Fruit fly (Drosophila melanogaster) whole organism, embryonic: ENCODE results near the gene hyd.

Source experiments
- Antp ChIP-seq: fragments of 200-800 bp; sonication (Bioruptor generic); optimal IDR thresholded peaks from 3 replicates; lab custom pipeline; 2016; ENCODE audit warnings: missing biosample characterization, missing genetic modification characterization
- CG10431 ChIP-seq: fragments of 200-800 bp; sonication (Bioruptor generic); optimal IDR thresholded peaks from 3 replicates; lab custom pipeline; 2018; ENCODE audit warnings: missing biosample characterization, mild to moderate bottlenecking, missing genetic modification characterization
- CG11085 ChIP-seq: fragments of 200-800 bp; sonication (Bioruptor generic); IDR thresholded peaks from 2 replicates; pipeline ENCODE4 v1.3.6; 2022; ENCODE audit warnings: missing biosample characterization, missing genetic modification characterization
- CG1233 ChIP-seq: fragments of 200-800 bp; sonication (Bioruptor generic); optimal IDR thresholded peaks from 4 replicates; lab custom pipeline; 2018; ENCODE audit warnings: missing biosample characterization, mild to moderate bottlenecking, missing genetic modification characterization
- CG13287 ChIP-seq: fragments of 200-800 bp; sonication (Bioruptor generic); IDR thresholded peaks from 2 replicates; pipeline ENCODE4 v1.3.6; 2022; ENCODE audit warnings: missing biosample characterization, missing genetic modification characterization; ENCODE audit not compliant: partially characterized antibody
- CG13775 ChIP-seq: fragments of 200-800 bp; sonication (Bioruptor generic); optimal IDR thresholded peaks from 3 replicates; lab custom pipeline; 2017; ENCODE audit warnings: missing biosample characterization, mild to moderate bottlenecking, missing genetic modification characterization
- CG15011 ChIP-seq: fragments of 200-800 bp; sonication (Bioruptor generic); optimal IDR thresholded peaks from 3 replicates; lab custom pipeline; 2018; ENCODE audit warnings: missing biosample characterization, mild to moderate bottlenecking, missing genetic modification characterization
- CG16779 ChIP-seq: fragments of 200-800 bp; sonication (Bioruptor generic); IDR thresholded peaks from 2 replicates; pipeline ENCODE4 v1.3.6; 2022; ENCODE audit warnings: missing biosample characterization, missing genetic modification characterization
- CG16863 ChIP-seq: fragments of 200-800 bp; sonication (Bioruptor generic); optimal IDR thresholded peaks from 3 replicates; lab custom pipeline; 2016; ENCODE audit warnings: missing biosample characterization, missing genetic modification characterization
- CG1832 ChIP-seq: fragments of 200-800 bp; sonication (Bioruptor generic); optimal IDR thresholded peaks from 2 replicates; lab custom pipeline; 2017; ENCODE audit warnings: missing biosample characterization, mild to moderate bottlenecking, missing genetic modification characterization, inconsistent platforms
- CG18599 ChIP-seq: fragments of 200-800 bp; sonication (Bioruptor generic); optimal IDR thresholded peaks from 3 replicates; lab custom pipeline; 2017; ENCODE audit warnings: missing biosample characterization, missing genetic modification characterization, mild to moderate bottlenecking, moderate library complexity, missing genetic modification reagents
- CG2120 ChIP-seq: fragments of 200-800 bp; sonication (Bioruptor generic); optimal IDR thresholded peaks from 3 replicates; lab custom pipeline; 2016; ENCODE audit warnings: missing biosample characterization, missing genetic modification characterization
- CG30020 ChIP-seq: fragments of 200-800 bp; optimal IDR thresholded peaks from 2 replicates; lab custom pipeline; 2019; ENCODE audit warnings: missing biosample characterization, mild to moderate bottlenecking, missing genetic modification characterization, moderate library complexity
- CG31441 ChIP-seq: fragments of 200-800 bp; sonication (Bioruptor generic); IDR thresholded peaks from 2 replicates; pipeline ENCODE4 v1.3.6; 2022; ENCODE audit warnings: missing biosample characterization, missing genetic modification characterization
- CG3163 ChIP-seq: fragments of 200-800 bp; sonication (Bioruptor generic); optimal IDR thresholded peaks from 3 replicates; lab custom pipeline; 2016; ENCODE audit warnings: missing biosample characterization, missing genetic modification characterization
- CG33213 ChIP-seq: fragments of 200-800 bp; sonication (Bioruptor generic); optimal IDR thresholded peaks from 3 replicates; lab custom pipeline; 2016; ENCODE audit warnings: missing biosample characterization, missing genetic modification characterization
- CG34224 ChIP-seq: fragments of 200-800 bp; sonication (Bioruptor generic); IDR thresholded peaks from 3 replicates; pipeline ENCODE4 v1.3.6; 2022; ENCODE audit warnings: missing biosample characterization, missing genetic modification characterization; ENCODE audit not compliant: partially characterized antibody
- CG4617 ChIP-seq: fragments of 200-800 bp; sonication (Bioruptor generic); optimal IDR thresholded peaks from 3 replicates; lab custom pipeline; 2016; ENCODE audit warnings: missing biosample characterization, missing genetic modification characterization, borderline replicate concordance
- CG6254 ChIP-seq: fragments of 200-800 bp; sonication (Bioruptor generic); optimal IDR thresholded peaks from 3 replicates; lab custom pipeline; 2017; ENCODE audit warnings: mild to moderate bottlenecking, missing biosample characterization, missing genetic modification reagents, missing genetic modification characterization
- CG6689 ChIP-seq: fragments of 200-800 bp; sonication (Bioruptor generic); IDR thresholded peaks from 2 replicates; pipeline ENCODE4 v1.3.6; 2022; ENCODE audit warnings: missing biosample characterization, missing genetic modification characterization
- CG8290 ChIP-seq, 3 experiments: fragments of 200-800 bp; sonication (Bioruptor generic); optimal IDR thresholded peaks; 2 replicates each; lab custom pipeline; 2016 to 2019; ENCODE audit warnings: missing biosample characterization in 3 of 3, missing genetic modification characterization in 3 of 3, mild to moderate bottlenecking in 2 of 3, moderate library complexity in 1 of 3
- CG8924 ChIP-seq: fragments of 200-800 bp; optimal IDR thresholded peaks from 3 replicates; lab custom pipeline; 2019; ENCODE audit warnings: missing biosample characterization, mild to moderate bottlenecking, missing genetic modification characterization, moderate library complexity
- CG9727 ChIP-seq: fragments of 200-800 bp; sonication (Bioruptor generic); optimal IDR thresholded peaks from 3 replicates; lab custom pipeline; 2017; ENCODE audit warnings: missing biosample characterization, mild to moderate bottlenecking, missing genetic modification characterization
- CrebB ChIP-seq: fragments of 200-800 bp; sonication (Bioruptor generic); optimal IDR thresholded peaks from 3 replicates; lab custom pipeline; 2018; ENCODE audit warnings: missing biosample characterization, mild to moderate bottlenecking, missing genetic modification characterization
- D19B ChIP-seq: fragments of 200-800 bp; sonication (Bioruptor generic); optimal IDR thresholded peaks from 2 replicates; lab custom pipeline; 2017; ENCODE audit warnings: missing biosample characterization, mild to moderate bottlenecking, missing genetic modification characterization
- Dek ChIP-seq: fragments of 200-800 bp; sonication (Bioruptor generic); optimal IDR thresholded peaks from 3 replicates; lab custom pipeline; 2019; ENCODE audit warnings: missing biosample characterization, mild to moderate bottlenecking, missing genetic modification characterization, moderate library complexity
- ERR ChIP-seq: fragments of 200-800 bp; sonication (Bioruptor generic); optimal IDR thresholded peaks from 2 replicates; lab custom pipeline; 2016; ENCODE audit warnings: missing biosample characterization, missing genetic modification characterization
- HLH3B ChIP-seq: fragments of 200-800 bp; sonication (Bioruptor generic); IDR thresholded peaks from 2 replicates; pipeline ENCODE4 v1.3.6; 2022; ENCODE audit warnings: missing biosample characterization, missing genetic modification characterization
- Hmr ChIP-seq: fragments of 200-800 bp; sonication (Bioruptor generic); optimal IDR thresholded peaks from 3 replicates; lab custom pipeline; 2017; ENCODE audit warnings: mild to moderate bottlenecking, missing biosample characterization, missing genetic modification reagents, missing genetic modification characterization
- Mad ChIP-seq: fragments of 200-800 bp; sonication (Bioruptor generic); optimal IDR thresholded peaks from 2 replicates; lab custom pipeline; 2016; ENCODE audit warnings: missing biosample characterization, missing genetic modification characterization
- NC2β ChIP-seq: fragments of 200-800 bp; sonication (Bioruptor generic); optimal IDR thresholded peaks from 2 replicates; lab custom pipeline; 2016; ENCODE audit warnings: missing biosample characterization, missing genetic modification characterization
- Opbp ChIP-seq: fragments of 200-800 bp; sonication (Bioruptor generic); IDR thresholded peaks from 3 replicates; pipeline ENCODE4 v1.3.6; 2022; ENCODE audit warnings: missing biosample characterization, missing genetic modification characterization; ENCODE audit not compliant: partially characterized antibody
- Sry-δ ChIP-seq: fragments of 200-800 bp; sonication (Bioruptor generic); optimal IDR thresholded peaks from 2 replicates; lab custom pipeline; 2016; ENCODE audit warnings: missing biosample characterization, missing genetic modification characterization
- bigmax ChIP-seq: fragments of 200-800 bp; sonication (Bioruptor generic); optimal IDR thresholded peaks from 2 replicates; lab custom pipeline; 2018; ENCODE audit warnings: missing biosample characterization, mild to moderate bottlenecking, missing genetic modification characterization
- chn ChIP-seq: fragments of 200-800 bp; sonication (Bioruptor generic); optimal IDR thresholded peaks from 2 replicates; lab custom pipeline; 2016; ENCODE audit warnings: missing biosample characterization, missing genetic modification characterization
- corto ChIP-seq: fragments of 200-800 bp; sonication (Bioruptor generic); optimal IDR thresholded peaks from 2 replicates; lab custom pipeline; 2016; ENCODE audit warnings: missing biosample characterization, mild to moderate bottlenecking, missing genetic modification characterization, moderate library complexity
- dimm ChIP-seq: fragments of 200-800 bp; sonication (Bioruptor generic); IDR thresholded peaks from 2 replicates; pipeline ENCODE4 v1.3.6; 2022; ENCODE audit warnings: missing biosample characterization, missing genetic modification characterization
- eyg ChIP-seq: fragments of 200-800 bp; sonication (Bioruptor generic); optimal IDR thresholded peaks from 3 replicates; lab custom pipeline; 2016; ENCODE audit warnings: missing biosample characterization, missing genetic modification characterization
- gem ChIP-seq: fragments of 200-800 bp; sonication (Bioruptor generic); optimal IDR thresholded peaks from 2 replicates; lab custom pipeline; 2019; ENCODE audit warnings: missing biosample characterization, mild to moderate bottlenecking, missing genetic modification characterization, moderate library complexity
- insv ChIP-seq, 2 experiments: fragments of 200-800 bp; sonication (Bioruptor generic); optimal IDR thresholded peaks; 3 replicates each; lab custom pipeline; 2016 to 2018; ENCODE audit warnings: missing biosample characterization in 2 of 2, missing genetic modification characterization in 2 of 2
- ken ChIP-seq: fragments of 200-800 bp; sonication (Bioruptor generic); IDR thresholded peaks from 3 replicates; pipeline ENCODE4 v1.3.6; 2022; ENCODE audit warnings: missing biosample characterization, missing genetic modification characterization
- nom ChIP-seq: fragments of 200-800 bp; sonication (Bioruptor generic); optimal IDR thresholded peaks from 2 replicates; lab custom pipeline; 2017; ENCODE audit warnings: missing biosample characterization, missing genetic modification characterization, mild to moderate bottlenecking, moderate library complexity, missing genetic modification reagents
- schlank ChIP-seq: fragments of 200-800 bp; sonication (Bioruptor generic); optimal IDR thresholded peaks from 2 replicates; lab custom pipeline; 2018; ENCODE audit warnings: missing biosample characterization, mild to moderate bottlenecking, missing genetic modification characterization
- sd ChIP-seq: fragments of 200-800 bp; sonication (Bioruptor generic); optimal IDR thresholded peaks from 3 replicates; lab custom pipeline; 2018; ENCODE audit warnings: missing biosample characterization, mild to moderate bottlenecking, missing genetic modification characterization, moderate library complexity
- toy ChIP-seq: fragments of 200-800 bp; sonication (Bioruptor generic); IDR thresholded peaks from 2 replicates; pipeline ENCODE4 v1.3.6; 2022; ENCODE audit warnings: missing biosample characterization, missing genetic modification characterization
- tx ChIP-seq: fragments of 200-800 bp; sonication (Bioruptor generic); optimal IDR thresholded peaks from 2 replicates; lab custom pipeline; 2016; ENCODE audit warnings: missing biosample characterization, missing genetic modification characterization
- zf30C ChIP-seq: fragments of 200-800 bp; sonication (Bioruptor generic); optimal IDR thresholded peaks from 3 replicates; lab custom pipeline; 2018; ENCODE audit warnings: missing biosample characterization, mild to moderate bottlenecking, missing genetic modification characterization

hyd gene

dm6 chr3R:9767620-9768592 is 42.5 kb upstream of the hyd start, which contains the start of gene Naa80 (continued):
- peak; percentile 74 for TF ChIP-seq CG18599 (GFP tag; lab: Kevin White, UChicago)
- no peak for TF ChIP-seq CG6254 (GFP tag; lab: Kevin White, UChicago)
- no peak; the same call in 1 of the 2 replicates for TF ChIP-seq toy
- TF ChIP-seq chn (GFP tag; lab: Kevin White, UChicago) = peak; percentile 80
- no peak for TF ChIP-seq CG6689 (GFP tag; lab: Robert Waterston, UW)
- TF ChIP-seq CG10431 (GFP tag; lab: Kevin White, UChicago) = peak; percentile 20
- TF ChIP-seq CG3163 (GFP tag; lab: Kevin White, UChicago) = peak; percentile 67
- peak; percentile 82 for TF ChIP-seq ERR
- peak; percentile 59 for TF ChIP-seq Opbp
- TF ChIP-seq CG16779 = peak; percentile 73; the same call in 1 of the 2 replicates
- TF ChIP-seq CG34224 = peak; percentile 53; the same call in 2 of the 3 replicates
- TF ChIP-seq eyg (GFP tag; lab: Kevin White, UChicago) = peak; percentile 59
- peak; percentile 58 for TF ChIP-seq HLH3B (GFP tag; lab: Robert Waterston, UW)
- peak; percentile 9 for TF ChIP-seq CG30020 (tag; lab: Kevin White, UChicago)
- peak in 1 of 2 experiments; percentile 41 for TF ChIP-seq insv (GFP tag; optimal IDR thresholded peaks at IDR 0.05; lab: Kevin White, UChicago)
- TF ChIP-seq CG8924 = peak; percentile 60
- no peak; the same call in 1 of the 2 replicates for TF ChIP-seq CG31441 (GFP tag; lab: Robert Waterston, UW)
- TF ChIP-seq CrebB (tag; lab: Kevin White, UChicago) = no peak
- peak; percentile 34 for TF ChIP-seq Dek (tag; lab: Kevin White, UChicago)
- peak; percentile 89 for TF ChIP-seq Antp (GFP tag; lab: Kevin White, UChicago)
- peak; percentile 69 for TF ChIP-seq Mad (GFP tag; lab: Kevin White, UChicago)
- peak; percentile 54 for TF ChIP-seq Sry-δ (GFP tag; lab: Kevin White, UChicago)
- peak; percentile 27 for TF ChIP-seq CG16863 (GFP tag; lab: Kevin White, UChicago)
- peak; percentile 82 for TF ChIP-seq ken
- TF ChIP-seq CG13287 (GFP tag; lab: Robert Waterston, UW) = peak; percentile 54
- no peak for TF ChIP-seq corto (GFP tag; lab: Kevin White, UChicago)
- TF ChIP-seq CG1233 (GFP tag; lab: Kevin White, UChicago) = peak; percentile 31
- TF ChIP-seq nom = peak; percentile 71
- TF ChIP-seq schlank (tag; lab: Kevin White, UChicago) = no peak
- peak; percentile 89 for TF ChIP-seq CG2120 (GFP tag; lab: Kevin White, UChicago)
- peak; percentile 57 for TF ChIP-seq CG33213
- peak; percentile 31 for TF ChIP-seq NC2β (GFP tag; lab: Kevin White, UChicago)
- TF ChIP-seq dimm (GFP tag; lab: Robert Waterston, UW) = no peak
- peak; percentile 8 for TF ChIP-seq D19B (GFP tag; lab: Kevin White, UChicago)
- TF ChIP-seq CG15011 (GFP tag; lab: Kevin White, UChicago) = no peak
- peak; percentile 69 for TF ChIP-seq tx (GFP tag; lab: Kevin White, UChicago)
- no peak for TF ChIP-seq gem
- peak; percentile 52 for TF ChIP-seq sd (tag; lab: Kevin White, UChicago)
- TF ChIP-seq CG1832 (GFP tag; lab: Kevin White, UChicago) = no peak
- peak; percentile 24 for TF ChIP-seq CG9727 (GFP tag; lab: Kevin White, UChicago)
- peak; percentile 98 for TF ChIP-seq CG4617 (GFP tag; lab: Kevin White, UChicago)
- peak; percentile 40 for TF ChIP-seq bigmax
- peak; percentile 8; the same call in 1 of the 2 replicates for TF ChIP-seq CG11085 (GFP tag; lab: Robert Waterston, UW)
- TF ChIP-seq Hmr (GFP tag; lab: Kevin White, UChicago) = peak; percentile 83
- TF ChIP-seq CG8290 (GFP tag; optimal IDR thresholded peaks at IDR 0.05; lab: Kevin White, UChicago) = peak; percentile 40
- TF ChIP-seq CG8290 (tag; optimal IDR thresholded peaks at IDR 0.05; lab: Kevin White, UChicago) = peak in 1 of 2 experiments; percentile 90
- TF ChIP-seq zf30C (GFP tag; lab: Kevin White, UChicago) = no peak
- peak; percentile 9 for TF ChIP-seq CG13775 (GFP tag; lab: Kevin White, UChicago)
